Worm (Caenorhabditis elegans) whole organism, L1 larva: ENCODE measurements around the gene F38B6.3.

Experiments
- ama-1 ChIP-seq: fragments of 150-350 bp; optimal IDR thresholded peaks from 2 replicates; lab custom pipeline; 2014
- ceh-88 ChIP-seq: fragments of 200-800 bp; sonication (Bioruptor generic); IDR thresholded peaks from 2 replicates; pipeline ENCODE4 v1.3.6; 2022; ENCODE audit warnings: missing genetic modification characterization, missing compliant biosample characterization
- pqm-1 ChIP-seq: sonication (generic microtip); optimal IDR thresholded peaks from 3 replicates; lab custom pipeline; 2017; ENCODE audit warnings: missing biosample characterization, missing genetic modification characterization
- vab-15 ChIP-seq: sonication (generic microtip); optimal IDR thresholded peaks from 2 replicates; lab custom pipeline; 2017; ENCODE audit warnings: missing genotype, mild to moderate bottlenecking, missing genetic modification characterization, missing compliant biosample characterization

DNA sequence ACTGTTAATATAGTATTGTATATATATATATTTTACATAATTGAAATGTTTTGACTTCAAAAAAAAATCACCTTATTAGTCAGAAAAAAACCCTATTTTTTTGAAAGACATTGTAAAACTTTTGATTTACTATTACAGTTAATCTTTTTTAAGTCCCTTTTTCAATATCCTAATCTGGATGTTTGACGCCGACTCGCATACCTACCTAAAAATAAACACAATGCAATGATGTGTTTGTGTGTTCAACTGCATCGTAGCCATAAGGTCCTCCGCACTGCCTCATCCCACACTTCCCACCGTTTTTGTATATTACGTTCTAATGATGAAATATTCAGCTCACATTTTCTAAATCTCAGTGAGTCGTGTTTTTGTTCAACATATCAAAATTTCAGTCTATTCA is at the start of gene F38B6.3:
- TF ChIP-seq vab-15 (no peak), ama-1 (no peak), pqm-1 (tag; lab: Kevin White, UChicago) (no peak), ceh-88 (no peak)
